Fruit fly (Drosophila melanogaster): ENCODE measurements around the gene CG43355.

CG43355 gene

DNA sequence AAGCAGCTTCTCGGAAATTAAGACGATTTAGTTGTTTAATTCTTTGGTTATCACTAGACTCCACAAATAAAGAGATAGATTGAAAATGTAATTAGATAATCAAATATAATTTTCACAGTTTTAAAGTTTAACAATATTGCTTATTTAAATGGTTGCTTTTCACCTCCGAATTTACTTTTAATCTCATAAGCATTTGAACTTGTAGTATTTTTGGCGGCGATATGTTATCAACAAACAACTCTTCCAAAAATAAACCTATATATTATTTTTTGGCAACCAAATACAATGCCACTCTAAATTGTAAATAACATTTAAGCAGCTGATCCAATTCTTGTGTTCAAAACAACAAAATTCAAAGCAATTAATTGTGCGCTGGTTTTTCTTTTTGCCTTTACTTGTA lies at the start of gene CG43355, which contains the start of gene sala:
TSS of gene CG43355 (plus strand) at position 301 of the 400 bp plus-strand sequence.
TSS of gene sala (plus strand) at position 301 of the 400 bp plus-strand sequence.
- peak; percentile 61 for TF ChIP-seq kay (GFP tag; ENCODE audit: borderline replicate concordance)
- no peak for TF ChIP-seq CG12768 (GFP tag; optimal IDR thresholded peaks at IDR 0.05)
- TF ChIP-seq toe (GFP tag; optimal IDR thresholded peaks at IDR 0.05) = no peak
- TF ChIP-seq CG33017 (tag; optimal IDR thresholded peaks at IDR 0.05) = no peak
- TF ChIP-seq tj (GFP tag; optimal IDR thresholded peaks at IDR 0.05) = no peak
- no peak for TF ChIP-seq CG7045 (GFP tag; optimal IDR thresholded peaks at IDR 0.05)
- TF ChIP-seq bab1 (GFP tag; optimal IDR thresholded peaks at IDR 0.05) = no peak

DNA sequence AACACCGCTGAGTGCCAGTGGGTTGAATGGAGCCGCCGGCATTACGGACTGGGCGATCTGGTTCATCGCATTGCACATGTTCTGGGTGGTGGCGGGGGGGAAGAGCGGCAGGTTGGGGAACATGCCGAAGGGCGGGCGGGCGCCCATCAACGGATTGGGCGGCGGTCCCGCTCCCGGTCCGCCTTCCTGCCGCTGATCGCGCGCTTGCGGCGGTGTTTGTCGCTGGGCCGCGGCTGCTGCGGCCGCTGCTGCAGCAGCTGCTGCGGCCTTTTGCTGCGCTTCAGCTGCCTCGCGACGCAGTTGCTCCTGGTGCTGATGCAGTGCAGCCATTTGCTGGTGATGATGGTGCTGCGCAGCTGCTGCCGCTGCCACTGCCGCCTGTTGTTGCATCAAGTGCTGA lies 48.0 kb upstream of the CG43355 start:
- no peak for TF ChIP-seq Mnt (GFP tag; optimal IDR thresholded peaks at IDR 0.05)
- TF ChIP-seq Crg-1 (GFP tag; optimal IDR thresholded peaks at IDR 0.05) = no peak
- no peak for TF ChIP-seq ovo (GFP tag; optimal IDR thresholded peaks at IDR 0.05)
- no peak for TF ChIP-seq CG33017 (tag; optimal IDR thresholded peaks at IDR 0.05)
- no peak for TF ChIP-seq toe (GFP tag; optimal IDR thresholded peaks at IDR 0.05)
- no peak for TF ChIP-seq CG1620 (GFP tag; optimal IDR thresholded peaks at IDR 0.05)
- TF ChIP-seq cnc (optimal IDR thresholded peaks at IDR 0.05) = no peak
- no peak for TF ChIP-seq bab1 (GFP tag; optimal IDR thresholded peaks at IDR 0.05)
- no peak for TF ChIP-seq CG14711 (tag; optimal IDR thresholded peaks at IDR 0.05)
- TF ChIP-seq Hr96 (GFP tag; optimal IDR thresholded peaks at IDR 0.05) = no peak
- no peak for TF ChIP-seq tj (GFP tag; optimal IDR thresholded peaks at IDR 0.05)
- no peak for TF ChIP-seq pad (GFP tag; optimal IDR thresholded peaks at IDR 0.05)
- TF ChIP-seq CG7045 (GFP tag; optimal IDR thresholded peaks at IDR 0.05) = no peak
- TF ChIP-seq kay (GFP tag; ENCODE audit: borderline replicate concordance) = no peak

DNA sequence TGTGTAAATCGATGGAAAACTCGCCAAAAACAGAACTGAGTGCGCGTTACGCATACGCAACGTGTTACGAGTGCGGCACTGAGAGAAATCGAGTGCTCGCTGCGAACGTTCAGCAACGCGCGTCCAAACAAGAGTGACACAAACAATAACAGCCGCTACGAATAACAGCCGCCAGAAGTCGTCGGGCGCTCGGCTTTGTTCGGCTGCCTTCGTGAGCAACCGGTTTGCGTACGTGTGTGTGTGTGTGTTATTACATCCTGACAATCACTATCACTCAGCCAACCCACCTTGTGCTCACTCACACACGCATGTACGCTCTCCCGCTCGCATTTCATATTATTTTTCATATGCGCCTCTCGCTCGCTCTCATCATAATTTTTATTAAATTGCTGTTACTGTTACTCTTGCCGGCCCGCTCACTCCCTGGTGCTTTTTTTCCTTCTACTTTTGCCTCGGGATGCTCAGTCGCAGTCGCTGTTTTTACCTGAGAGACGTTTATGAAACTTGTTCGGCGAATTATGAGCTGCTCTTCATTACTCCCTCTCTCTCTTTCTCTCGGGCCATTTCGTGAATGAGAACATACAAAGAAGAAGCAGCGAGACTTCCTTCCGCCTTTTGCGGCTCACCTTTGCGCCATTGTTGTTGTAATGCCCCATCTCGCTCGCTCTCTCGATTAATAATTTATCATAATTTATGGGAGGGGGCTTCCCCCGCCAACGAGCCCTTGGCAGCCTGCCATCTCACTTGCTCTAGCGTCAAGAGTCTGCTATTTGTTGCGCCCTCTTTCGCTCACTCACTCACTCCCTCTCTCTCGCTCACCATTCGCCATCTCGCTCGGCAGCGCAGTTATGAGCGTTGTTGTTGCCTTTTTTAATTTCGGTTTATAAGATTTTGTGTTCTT lies 38.8 kb upstream of the CG43355 start, which contains the start of gene salm:
TSS of gene salm (minus strand) at position 136 of the 901 bp plus-strand sequence.
- TF ChIP-seq pad (GFP tag; optimal IDR thresholded peaks at IDR 0.05) (peak; percentile 81), Mnt (GFP tag; optimal IDR thresholded peaks at IDR 0.05) (no peak), CG7045 (GFP tag; optimal IDR thresholded peaks at IDR 0.05) (no peak), bab1 (GFP tag; optimal IDR thresholded peaks at IDR 0.05) (no peak), Hr96 (GFP tag; optimal IDR thresholded peaks at IDR 0.05) (no peak), ovo (GFP tag; optimal IDR thresholded peaks at IDR 0.05) (no peak), cic (GFP tag; optimal IDR thresholded peaks at IDR 0.05) (no peak), toe (GFP tag; optimal IDR thresholded peaks at IDR 0.05) (peak; percentile 4)

DNA sequence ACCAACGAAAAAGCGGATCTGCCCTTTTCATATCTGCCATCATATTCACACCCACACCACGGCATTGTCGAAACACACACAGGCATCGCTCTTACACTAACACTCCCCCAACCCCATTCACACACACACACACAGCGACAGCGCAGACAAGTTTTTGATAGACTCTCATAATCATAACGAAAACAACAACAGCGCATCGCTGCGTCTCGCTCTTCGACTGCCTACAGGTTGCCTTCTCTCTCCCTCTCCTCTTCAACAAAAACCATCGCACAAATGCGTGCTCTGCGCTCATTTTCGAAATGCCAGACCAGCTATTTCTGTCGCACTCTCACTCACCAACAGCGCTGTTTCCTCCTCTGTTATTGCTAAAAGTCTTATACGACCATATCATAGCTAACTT lies 36.9 kb upstream of the CG43355 start:
- TF ChIP-seq Crg-1 (GFP tag; optimal IDR thresholded peaks at IDR 0.05) = no peak
- TF ChIP-seq bab1 (GFP tag; optimal IDR thresholded peaks at IDR 0.05) = no peak
- TF ChIP-seq pad (GFP tag; optimal IDR thresholded peaks at IDR 0.05) = peak; percentile 97
- no peak for TF ChIP-seq CG12768 (GFP tag; optimal IDR thresholded peaks at IDR 0.05)
- TF ChIP-seq Mnt (GFP tag; optimal IDR thresholded peaks at IDR 0.05) = no peak

DNA sequence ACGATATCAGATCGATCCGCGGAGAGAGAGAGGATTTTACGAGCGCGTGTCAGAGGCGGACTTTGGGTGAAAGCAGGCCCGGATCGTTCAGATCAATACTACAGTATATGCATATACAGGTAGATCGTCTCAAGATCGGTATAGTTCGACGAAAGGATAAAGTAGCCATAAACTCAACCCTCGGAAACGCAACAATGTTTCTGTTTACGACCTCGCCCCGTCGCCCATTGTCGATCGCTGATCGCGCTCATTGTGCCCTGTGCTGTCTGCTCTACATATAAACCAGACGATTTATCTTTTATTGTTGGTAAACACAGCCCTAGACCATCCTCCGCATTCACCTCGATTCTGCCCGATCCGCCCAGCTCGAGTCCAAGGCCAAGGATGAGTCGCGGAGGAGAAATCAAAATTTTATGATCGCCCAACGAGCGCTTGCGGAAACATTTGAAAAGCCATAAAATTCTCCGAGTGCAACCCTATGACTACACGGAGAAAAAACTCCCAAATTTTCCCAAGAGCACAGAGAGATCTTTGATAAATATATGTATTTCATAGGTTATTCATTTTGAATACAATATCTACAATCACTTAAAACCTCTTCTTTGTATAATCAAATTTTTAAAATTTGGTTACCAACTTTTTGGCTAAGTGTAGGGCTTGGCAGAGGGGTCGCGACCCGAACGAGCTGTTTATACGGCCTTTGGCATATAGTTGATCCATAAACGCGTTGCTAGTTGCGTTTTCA lies 31.7 kb upstream of the CG43355 start:
- TF ChIP-seq cic (GFP tag; optimal IDR thresholded peaks at IDR 0.05) (no peak), CG1620 (GFP tag; optimal IDR thresholded peaks at IDR 0.05) (no peak), kay (GFP tag; ENCODE audit: borderline replicate concordance) (no peak), Crg-1 (GFP tag; optimal IDR thresholded peaks at IDR 0.05) (no peak), CG7045 (GFP tag; optimal IDR thresholded peaks at IDR 0.05) (no peak), pad (GFP tag; optimal IDR thresholded peaks at IDR 0.05) (no peak), CG7101 (tag; optimal IDR thresholded peaks at IDR 0.05) (no peak), Mnt (GFP tag; optimal IDR thresholded peaks at IDR 0.05) (no peak), CG14711 (tag; optimal IDR thresholded peaks at IDR 0.05) (no peak)

DNA sequence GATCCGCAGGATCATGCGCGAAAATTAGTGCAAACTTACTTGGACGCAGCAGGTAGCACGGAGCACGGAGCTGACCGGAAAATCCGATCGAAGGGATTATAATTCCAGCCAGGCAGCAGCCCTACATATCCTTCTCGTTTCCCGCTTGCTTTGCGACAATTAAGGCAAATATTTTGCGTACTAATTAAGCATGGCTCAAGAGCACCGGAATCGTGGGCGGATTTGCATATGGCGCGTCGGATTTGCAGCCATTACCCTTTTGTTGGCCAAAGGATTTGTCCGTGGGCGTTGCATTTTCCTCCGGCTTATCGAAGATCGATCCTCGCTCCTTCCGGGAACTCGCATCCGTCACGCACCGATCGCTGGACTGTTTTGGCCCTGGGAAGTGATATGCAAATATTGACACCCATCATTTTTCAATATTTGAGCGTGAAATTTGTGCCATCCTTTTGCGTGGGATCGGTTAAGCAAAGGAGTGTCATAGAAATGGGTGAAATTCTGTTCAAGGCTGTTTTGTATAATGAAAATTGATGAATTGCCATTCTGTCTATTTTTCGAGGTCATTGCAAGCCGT lies 28.9 kb upstream of the CG43355 start:
- TF ChIP-seq Crg-1 (GFP tag; optimal IDR thresholded peaks at IDR 0.05) (no peak), cic (GFP tag; optimal IDR thresholded peaks at IDR 0.05) (no peak), CG12768 (GFP tag; optimal IDR thresholded peaks at IDR 0.05) (no peak), Clk (GFP tag; optimal IDR thresholded peaks at IDR 0.05) (no peak), ovo (GFP tag; optimal IDR thresholded peaks at IDR 0.05) (no peak), CG5204 (GFP tag; optimal IDR thresholded peaks at IDR 0.05) (no peak), CG7101 (tag; optimal IDR thresholded peaks at IDR 0.05) (no peak)
